Fruit fly (Drosophila melanogaster): ENCODE data around the gene Sur-8.
A peak's percentile ranks its signal among the peaks of the same experiment; 100 is the strongest.

Sur-8 gene

DNA sequence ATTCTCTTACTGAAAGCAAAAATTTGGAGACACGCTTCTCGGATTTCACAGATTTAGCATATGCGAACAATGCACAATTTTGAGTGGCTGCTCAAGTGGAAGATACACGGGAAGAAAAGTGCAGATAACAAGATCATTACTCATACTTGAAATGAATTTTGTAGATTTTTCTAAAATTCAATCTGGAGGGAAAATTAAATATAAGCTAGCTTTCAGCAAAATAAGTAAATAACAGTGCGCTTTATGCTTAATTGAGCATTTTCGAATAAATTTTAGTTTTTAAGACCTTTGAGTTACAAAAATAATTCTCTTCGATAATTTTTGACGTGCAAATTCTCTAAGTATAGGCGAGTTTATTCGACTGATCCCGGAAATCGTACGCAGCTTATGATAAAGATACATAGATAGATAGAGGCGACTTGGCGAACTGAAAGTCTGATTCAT, 1.6 kb downstream of the Sur-8 start (continued):
- peak; percentile 77 for TF ChIP-seq CG11762 (GFP tag; optimal IDR thresholded peaks at IDR 0.05; ENCODE audit: insufficient read depth)
- 0 out of 3 replicates have a peak, but pooled peaks have one; percentile 40 for TF ChIP-seq eg (GFP tag; IDR thresholded peaks at IDR 0.05)
- no peak for TF ChIP-seq fd59A (GFP tag; optimal IDR thresholded peaks at IDR 0.05)
- peak; percentile 17 for TF ChIP-seq CG16779 (tag; optimal IDR thresholded peaks at IDR 0.05)
- TF ChIP-seq CG15336 (GFP tag; IDR thresholded peaks at IDR 0.05) = peak; percentile 48
- peak; percentile 72 for TF ChIP-seq esn (GFP tag; optimal IDR thresholded peaks at IDR 0.05)
- TF ChIP-seq CG10631 (GFP tag; optimal IDR thresholded peaks at IDR 0.05) = peak; percentile 63
- TF ChIP-seq ss (GFP tag; optimal IDR thresholded peaks at IDR 0.05) = peak; percentile 44 to 67
- no peak for TF ChIP-seq CG8319 (GFP tag; optimal IDR thresholded peaks at IDR 0.05)
- peak; percentile 59 for TF ChIP-seq pdm3 (GFP tag; optimal IDR thresholded peaks at IDR 0.05)
- TF ChIP-seq topi (GFP tag; optimal IDR thresholded peaks at IDR 0.05) = peak; percentile 84
- TF ChIP-seq Hr4 (GFP tag; optimal IDR thresholded peaks at IDR 0.05) = peak; percentile 65
- TF ChIP-seq Hr39 (GFP tag; optimal IDR thresholded peaks at IDR 0.05) = peak; percentile 50

DNA sequence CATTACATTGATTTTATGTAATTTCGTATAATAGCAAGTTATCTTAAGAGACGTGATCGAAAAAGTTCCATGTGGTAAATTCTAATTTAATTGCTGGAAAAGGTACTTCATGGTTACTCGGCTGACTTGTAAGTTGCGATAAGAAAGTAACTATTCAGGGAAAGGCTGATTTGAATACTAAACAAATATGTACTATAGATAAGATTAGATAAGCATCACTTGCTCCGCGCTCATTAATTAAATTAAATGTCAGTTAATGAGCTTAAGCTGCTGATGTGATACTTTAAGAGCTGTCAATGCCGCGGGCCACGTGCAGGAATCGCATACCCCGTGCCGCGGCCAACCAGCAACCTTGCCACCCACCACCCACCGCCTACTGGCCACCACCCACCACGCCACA, 2.2 kb downstream of the Sur-8 start:
- TF ChIP-seq CG6276 (GFP tag; optimal IDR thresholded peaks at IDR 0.05) (no peak), fkh (GFP tag; optimal IDR thresholded peaks at IDR 0.05) (peak; percentile 19)

DNA sequence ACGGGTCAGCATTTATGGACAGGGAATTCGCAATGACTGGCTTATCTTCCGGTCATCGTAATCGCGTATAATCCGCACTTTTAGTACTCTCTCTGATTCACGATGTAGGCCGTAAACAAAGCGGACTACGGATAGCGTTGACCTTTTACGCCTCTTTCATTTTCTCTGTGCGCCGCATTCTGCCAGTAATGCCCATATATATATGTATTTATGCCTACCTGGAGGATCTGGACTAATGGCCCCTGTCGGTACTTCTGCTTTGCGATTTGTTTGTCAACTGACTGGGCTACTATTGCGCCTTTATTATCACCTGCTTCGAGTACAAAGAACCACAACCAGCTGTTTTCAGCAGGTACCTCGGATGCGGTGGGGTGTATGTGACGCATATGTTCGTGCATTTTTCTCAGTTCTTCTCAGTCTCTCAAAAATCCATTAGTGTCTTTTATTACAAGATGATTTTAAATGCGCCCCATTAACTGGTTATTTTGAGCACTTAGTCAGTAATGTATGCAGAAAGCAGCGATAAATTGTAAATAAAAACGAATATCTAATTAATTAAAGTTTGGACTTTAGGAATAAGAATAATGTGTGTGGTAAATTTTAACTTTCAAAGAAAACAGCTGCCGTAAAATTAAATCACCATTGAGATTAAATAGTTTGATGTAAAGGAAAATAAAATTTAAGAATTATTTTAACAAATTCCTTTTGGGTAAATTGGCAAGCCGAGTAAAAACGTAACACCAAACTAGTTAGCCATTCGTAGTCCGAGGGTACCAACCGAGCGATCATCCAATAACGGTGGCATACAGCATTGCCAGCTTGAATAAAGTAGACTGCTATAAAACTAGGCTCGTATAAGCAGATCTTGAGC, 7.8 kb downstream of the Sur-8 start, which contains the start of gene CREG:
Gene CREG (minus strand): TSS at position 323 of the 871 bp plus-strand sequence.
- no peak for TF ChIP-seq eg (GFP tag; IDR thresholded peaks at IDR 0.05)
- TF ChIP-seq topi (GFP tag; optimal IDR thresholded peaks at IDR 0.05) = peak; percentile 65
- peak; percentile 38 for TF ChIP-seq CG8632 (GFP tag; optimal IDR thresholded peaks at IDR 0.05)
- TF ChIP-seq Sox14 (GFP tag; optimal IDR thresholded peaks at IDR 0.05) = peak; percentile 59
- TF ChIP-seq achi (GFP tag; optimal IDR thresholded peaks at IDR 0.05) = peak; percentile 36
- peak; percentile 57 for TF ChIP-seq OdsH (GFP tag; optimal IDR thresholded peaks at IDR 0.05)
- TF ChIP-seq svp (GFP tag) = peak; percentile 96
- TF ChIP-seq CG7368 (GFP tag; optimal IDR thresholded peaks at IDR 0.05) = peak; percentile 12
- TF ChIP-seq esn (GFP tag; optimal IDR thresholded peaks at IDR 0.05) = peak; percentile 72
- peak; percentile 6 for TF ChIP-seq CG10669 (GFP tag; optimal IDR thresholded peaks at IDR 0.05)
- peak; percentile 36 for TF ChIP-seq CG4318 (GFP tag; optimal IDR thresholded peaks at IDR 0.05)
- peak; percentile 57 for TF ChIP-seq Sox102F (GFP tag; optimal IDR thresholded peaks at IDR 0.05)
- TF ChIP-seq cyc (GFP tag; optimal IDR thresholded peaks at IDR 0.05) = peak; percentile 34
- TF ChIP-seq fkh (GFP tag; optimal IDR thresholded peaks at IDR 0.05) = peak; percentile 20
- TF ChIP-seq vri (GFP tag; optimal IDR thresholded peaks at IDR 0.05) = peak; percentile 10
- TF ChIP-seq CG6276 (GFP tag; optimal IDR thresholded peaks at IDR 0.05) = peak; percentile 22
- TF ChIP-seq Gug (GFP tag; IDR thresholded peaks at IDR 0.05) = no peak
- peak; percentile 32 for TF ChIP-seq acj6 (GFP tag; optimal IDR thresholded peaks at IDR 0.05)
- no peak for TF ChIP-seq dsx (GFP tag; optimal IDR thresholded peaks at IDR 0.05; ENCODE audit: poor library complexity, severe bottlenecking)
- peak in 1 of 2 experiments; percentile 73 for TF ChIP-seq salr (GFP tag; optimal IDR thresholded peaks at IDR 0.05)
- TF ChIP-seq Eip93F (GFP tag; optimal IDR thresholded peaks at IDR 0.05) = peak; percentile 48
- no peak for TF ChIP-seq Ets96B (tag; optimal IDR thresholded peaks at IDR 0.05)
- TF ChIP-seq Hr38 (GFP tag; optimal IDR thresholded peaks at IDR 0.05) = no peak
- TF ChIP-seq CG6854 (GFP tag; optimal IDR thresholded peaks at IDR 0.05) = peak; percentile 12
- peak; percentile 41 for TF ChIP-seq CG11902 (GFP tag; optimal IDR thresholded peaks at IDR 0.05)
- no peak for TF ChIP-seq Sox15 (GFP tag; optimal IDR thresholded peaks at IDR 0.05)
- no peak for TF ChIP-seq fd59A (GFP tag; optimal IDR thresholded peaks at IDR 0.05)
- peak; percentile 69 for TF ChIP-seq CG32006 (GFP tag; optimal IDR thresholded peaks at IDR 0.05)
- TF ChIP-seq dac (GFP tag; optimal IDR thresholded peaks at IDR 0.05) = no peak
- no peak for TF ChIP-seq CG1621 (tag; optimal IDR thresholded peaks at IDR 0.05)
- TF ChIP-seq CG15336 (GFP tag; IDR thresholded peaks at IDR 0.05) = no peak
- no peak for TF ChIP-seq CG11294 (GFP tag; IDR thresholded peaks at IDR 0.05)
- no peak for TF ChIP-seq fd85E (GFP tag; optimal IDR thresholded peaks at IDR 0.05)
- peak; percentile 5 to 24 for TF ChIP-seq ss (GFP tag; optimal IDR thresholded peaks at IDR 0.05)
- no peak for TF ChIP-seq CG9139 (GFP tag; optimal IDR thresholded peaks at IDR 0.05)
- peak; percentile 45 for TF ChIP-seq CG34406 (GFP tag; optimal IDR thresholded peaks at IDR 0.05)
- TF ChIP-seq Blimp-1 (GFP tag; optimal IDR thresholded peaks at IDR 0.05) = peak; percentile 11
- TF ChIP-seq CG3032 (tag; optimal IDR thresholded peaks at IDR 0.05) = no peak

Measured in whole organism, prepupa.